Fruit fly (Drosophila melanogaster): ENCODE measurements around the gene ple.
A peak's percentile ranks its signal among the peaks of the same experiment; 100 is the strongest.

ple gene

dm6 chr3L:6706723-6707591, 12.4 kb downstream of the ple start:
- TF ChIP-seq Abd-B (GFP tag; optimal IDR thresholded peaks at IDR 0.05): no peak
- no peak for TF ChIP-seq Dfd (GFP tag; optimal IDR thresholded peaks at IDR 0.05)
- peak; percentile 10 for TF ChIP-seq br (GFP tag; optimal IDR thresholded peaks at IDR 0.05)

- TF ChIP-seq psq (GFP tag; optimal IDR thresholded peaks at IDR 0.05) (no peak), Vsx2 (GFP tag; optimal IDR thresholded peaks at IDR 0.05; ENCODE audit: partially characterized antibody) (no peak), Dfd (GFP tag; optimal IDR thresholded peaks at IDR 0.05) (no peak), N (GFP tag; optimal IDR thresholded peaks at IDR 0.05) (no peak), dmrt93B (GFP tag; optimal IDR thresholded peaks at IDR 0.05) (no peak), CrebA (GFP tag; optimal IDR thresholded peaks at IDR 0.05; ENCODE audit: borderline replicate concordance) (no peak), HLH106 (tag; optimal IDR thresholded peaks at IDR 0.05) (no peak), ey (GFP tag; optimal IDR thresholded peaks at IDR 0.05) (no peak), Rel (GFP tag; optimal IDR thresholded peaks at IDR 0.05) (no peak), Rel (tag; optimal IDR thresholded peaks at IDR 0.05) (no peak), lola (GFP tag; optimal IDR thresholded peaks at IDR 0.05) (no peak)
Observed at dm6 chr3L:6705865-6706264, 13.5 kb downstream of the ple start.

dm6 chr3L:6704468-6705056, 14.8 kb downstream of the ple start, which contains the start of gene CG8519:
CG8519 (plus strand) TSS chr3L:6704860.
- TF ChIP-seq Hnf4 (GFP tag; optimal IDR thresholded peaks at IDR 0.05): no peak

dm6 chr3L:6703368-6703807, 15.9 kb downstream of the ple start, which contains the start of gene SP1173:
SP1173 (minus strand) TSS chr3L:6703521.
- TF ChIP-seq Vsx2 (GFP tag; optimal IDR thresholded peaks at IDR 0.05; ENCODE audit: partially characterized antibody): peak; percentile 26
- TF ChIP-seq dl (GFP tag; optimal IDR thresholded peaks at IDR 0.05; ENCODE audit: insufficient read depth in 1 of 2, partially characterized antibody in 2 of 2): peak in 1 of 2 experiments; percentile 16
- no peak for TF ChIP-seq CG32264 (GFP tag; optimal IDR thresholded peaks at IDR 0.05)
- peak; percentile 29 for TF ChIP-seq Dif (GFP tag; optimal IDR thresholded peaks at IDR 0.05; ENCODE audit: partially characterized antibody)
- TF ChIP-seq Hr78 (GFP tag; optimal IDR thresholded peaks at IDR 0.05): no peak
- TF ChIP-seq N (GFP tag; optimal IDR thresholded peaks at IDR 0.05): peak; percentile 40
- peak; percentile 78 for TF ChIP-seq Myc (optimal IDR thresholded peaks at IDR 0.05)

dm6 chr3L:6700962-6701477, 18.3 kb downstream of the ple start:
- TF ChIP-seq CG32264 (GFP tag; optimal IDR thresholded peaks at IDR 0.05): no peak
- TF ChIP-seq lola (GFP tag; optimal IDR thresholded peaks at IDR 0.05): no peak
- no peak for TF ChIP-seq Vsx2 (GFP tag; optimal IDR thresholded peaks at IDR 0.05; ENCODE audit: partially characterized antibody)
- TF ChIP-seq Dfd (GFP tag; optimal IDR thresholded peaks at IDR 0.05): no peak
- no peak for TF ChIP-seq Myc (optimal IDR thresholded peaks at IDR 0.05)
- TF ChIP-seq woc (GFP tag; optimal IDR thresholded peaks at IDR 0.05): no peak
- no peak for TF ChIP-seq Jra (GFP tag; optimal IDR thresholded peaks at IDR 0.05)
- no peak for TF ChIP-seq jim (GFP tag; optimal IDR thresholded peaks at IDR 0.05)
- TF ChIP-seq Abd-B (GFP tag; optimal IDR thresholded peaks at IDR 0.05): no peak
- TF ChIP-seq Rel (GFP tag; optimal IDR thresholded peaks at IDR 0.05): no peak
- TF ChIP-seq Rel (tag; optimal IDR thresholded peaks at IDR 0.05): no peak
- TF ChIP-seq foxo (GFP tag; optimal IDR thresholded peaks at IDR 0.05): no peak
- TF ChIP-seq N (GFP tag; optimal IDR thresholded peaks at IDR 0.05): no peak
- no peak for TF ChIP-seq usp (GFP tag; optimal IDR thresholded peaks at IDR 0.05)
- TF ChIP-seq Sp1 (GFP tag; optimal IDR thresholded peaks at IDR 0.05): no peak
- TF ChIP-seq fru (GFP tag; optimal IDR thresholded peaks at IDR 0.05): no peak
- no peak for TF ChIP-seq CrebA (GFP tag; optimal IDR thresholded peaks at IDR 0.05; ENCODE audit: borderline replicate concordance)

dm6 chr3L:6697353-6697752, 22.0 kb downstream of the ple start:
- no peak for TF ChIP-seq h (GFP tag; optimal IDR thresholded peaks at IDR 0.05)
- no peak for TF ChIP-seq ey (GFP tag; optimal IDR thresholded peaks at IDR 0.05)
- no peak for TF ChIP-seq usp (GFP tag; optimal IDR thresholded peaks at IDR 0.05)

All from whole organism, wandering third instar larva.